Fruit fly (Drosophila melanogaster): Measurements from ENCODE around the gene CG14811.

CG14811 gene

DNA sequence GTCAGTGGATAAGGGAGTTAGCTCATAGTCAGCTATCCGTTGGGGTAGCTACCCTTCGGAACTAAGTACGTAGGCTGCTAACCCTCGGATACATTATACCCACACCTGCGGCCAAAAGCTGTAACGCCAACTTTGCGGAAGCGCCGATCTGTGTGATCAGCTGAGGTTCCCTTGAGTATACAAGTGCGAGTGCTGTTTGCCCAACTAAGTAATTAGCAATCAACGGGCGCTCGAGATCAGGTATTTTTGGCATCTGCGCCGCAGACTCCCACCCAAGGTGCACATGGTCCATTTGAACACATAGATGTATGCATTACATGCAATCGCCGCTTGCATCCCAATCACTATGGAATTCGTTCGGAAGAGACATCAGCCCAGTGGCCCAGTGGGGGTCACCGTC lies 31.9 kb upstream of the CG14811 start (continued):
- TF ChIP-seq bbx (GFP tag; IDR thresholded peaks at IDR 0.05; ENCODE audit: partially characterized antibody): no peak
- no peak for TF ChIP-seq CG4617 (GFP tag; optimal IDR thresholded peaks at IDR 0.05; ENCODE audit: borderline replicate concordance)
- TF ChIP-seq CG9932 (GFP tag; IDR thresholded peaks at IDR 0.05): peak; percentile 52
- TF ChIP-seq CG2712 (tag; optimal IDR thresholded peaks at IDR 0.05): no peak
- TF ChIP-seq CG14014 (GFP tag; IDR thresholded peaks at IDR 0.05): peak; percentile 81; the same call in 1 of the 2 replicates
- peak; percentile 88 for TF ChIP-seq seq (GFP tag; IDR thresholded peaks at IDR 0.05)
- TF ChIP-seq H2.0 (GFP tag; IDR thresholded peaks at IDR 0.05): peak; percentile 27; the same call in 1 of the 2 replicates
- TF ChIP-seq zen (tag; optimal IDR thresholded peaks at IDR 0.05): no peak
- no peak for TF ChIP-seq sens-2 (GFP tag; IDR thresholded peaks at IDR 0.05)
- peak; percentile 87; the same call in 2 of the 3 replicates for TF ChIP-seq so (GFP tag; IDR thresholded peaks at IDR 0.05)
- TF ChIP-seq hkb (optimal IDR thresholded peaks at IDR 0.05): no peak
- peak; percentile 89 for TF ChIP-seq hkb (GFP tag; IDR thresholded peaks at IDR 0.05)
- peak; percentile 72 for TF ChIP-seq ranshi (GFP tag; IDR thresholded peaks at IDR 0.05)
- TF ChIP-seq CG13775 (GFP tag; optimal IDR thresholded peaks at IDR 0.05): peak; percentile 5
- TF ChIP-seq Chrac-16 (GFP tag; optimal IDR thresholded peaks at IDR 0.05): no peak
- TF ChIP-seq nerfin-1 (tag; optimal IDR thresholded peaks at IDR 0.05): no peak
- no peak for TF ChIP-seq Ptx1 (GFP tag; IDR thresholded peaks at IDR 0.05)
- TF ChIP-seq run (tag; optimal IDR thresholded peaks at IDR 0.05): peak; percentile 17
- no peak for TF ChIP-seq Gug (GFP tag; IDR thresholded peaks at IDR 0.05)
- TF ChIP-seq lmd (GFP tag; IDR thresholded peaks at IDR 0.05): no peak; the same call in 1 of the 2 replicates
- TF ChIP-seq exex (tag; optimal IDR thresholded peaks at IDR 0.05): peak; percentile 49
- peak; percentile 77 for TF ChIP-seq luna (GFP tag; optimal IDR thresholded peaks at IDR 0.05)
- TF ChIP-seq ac (GFP tag; optimal IDR thresholded peaks at IDR 0.05): no peak
- no peak for TF ChIP-seq CG7963 (GFP tag; IDR thresholded peaks at IDR 0.05; ENCODE audit: partially characterized antibody)
- 0 out of 2 replicates have a peak, but pooled peaks have one; percentile 13 for TF ChIP-seq CG1024 (GFP tag; IDR thresholded peaks at IDR 0.05)
- TF ChIP-seq Hr51 (GFP tag; optimal IDR thresholded peaks at IDR 0.05): peak; percentile 8 to 73
- TF ChIP-seq psq (GFP tag; optimal IDR thresholded peaks at IDR 0.05): peak; percentile 6
- TF ChIP-seq Spps (tag; optimal IDR thresholded peaks at IDR 0.05): no peak
- peak; percentile 8 for TF ChIP-seq CG30403 (GFP tag; optimal IDR thresholded peaks at IDR 0.05)
- TF ChIP-seq TFAM (GFP tag; optimal IDR thresholded peaks at IDR 0.05): no peak
- peak; percentile 44 for TF ChIP-seq onecut (GFP tag; IDR thresholded peaks at IDR 0.05)
- no peak for TF ChIP-seq CG12236 (GFP tag; optimal IDR thresholded peaks at IDR 0.05)
- peak; percentile 12 for TF ChIP-seq CG1647 (GFP tag; optimal IDR thresholded peaks at IDR 0.05)
- no peak for TF ChIP-seq CG8765 (GFP tag; IDR thresholded peaks at IDR 0.05)
- peak; percentile 58; the same call in 1 of the 2 replicates for TF ChIP-seq CG32532 (GFP tag; IDR thresholded peaks at IDR 0.05)
- TF ChIP-seq E2f2 (GFP tag; IDR thresholded peaks at IDR 0.05): peak; percentile 51
- TF ChIP-seq CG31365 (tag; optimal IDR thresholded peaks at IDR 0.05): peak; percentile 66
- peak; percentile 53 for TF ChIP-seq CG7928 (GFP tag; optimal IDR thresholded peaks at IDR 0.05)
- TF ChIP-seq CG12104 (GFP tag; optimal IDR thresholded peaks at IDR 0.05): peak; percentile 49
- no peak for TF ChIP-seq hth (optimal IDR thresholded peaks at IDR 0.05)
- no peak for TF ChIP-seq CG14710 (tag; optimal IDR thresholded peaks at IDR 0.05)
- peak; percentile 58 for TF ChIP-seq PHDP (tag; optimal IDR thresholded peaks at IDR 0.05)
- peak; percentile 92 for TF ChIP-seq Atf6 (GFP tag; IDR thresholded peaks at IDR 0.05)
- no peak for TF ChIP-seq gfzf (GFP tag; optimal IDR thresholded peaks at IDR 0.05)
- TF ChIP-seq CG7745 (tag; optimal IDR thresholded peaks at IDR 0.05): no peak
- TF ChIP-seq toy (GFP tag; IDR thresholded peaks at IDR 0.05): peak; percentile 62
- peak; percentile 57 for TF ChIP-seq pb (GFP tag; optimal IDR thresholded peaks at IDR 0.05)
- peak; percentile 60 for TF ChIP-seq Side (GFP tag; optimal IDR thresholded peaks at IDR 0.05)
- TF ChIP-seq CG4360 (GFP tag; IDR thresholded peaks at IDR 0.05): no peak
- no peak for TF ChIP-seq tll (GFP tag; optimal IDR thresholded peaks at IDR 0.05)
- no peak for TF ChIP-seq dmrt11E (tag; optimal IDR thresholded peaks at IDR 0.05)
- TF ChIP-seq CG12744 (GFP tag; optimal IDR thresholded peaks at IDR 0.05): peak; percentile 49
